Worm (Caenorhabditis elegans): ENCODE measurements around the gene M163.5.

- no peak for TF ChIP-seq him-1 (tag; optimal IDR thresholded peaks at IDR 0.05)
- no peak for TF ChIP-seq W03F9.2 (tag; optimal IDR thresholded peaks at IDR 0.05)
Observed at ce11 chrX:14477338-14477737, 3.5 kb downstream of the M163.5 start.

Data from whole organism, L4/young adult.